Worm (Caenorhabditis elegans): ENCODE measurements around the gene dgn-1.

ce11 chrX:10877138-10877743, 51.6 kb downstream of the dgn-1 start, which contains the start of gene pgp-6:
- TF ChIP-seq fkh-10 (GFP tag; optimal IDR thresholded peaks at IDR 0.05), result no peak
- TF ChIP-seq nhr-11 (tag; optimal IDR thresholded peaks at IDR 0.05), result no peak
- no peak for TF ChIP-seq dmd-4 (tag; optimal IDR thresholded peaks at IDR 0.05; ENCODE audit: borderline replicate concordance)
- TF ChIP-seq ceh-30 (tag; optimal IDR thresholded peaks at IDR 0.05), result no peak
- no peak for TF ChIP-seq ceh-45 (GFP tag; IDR thresholded peaks at IDR 0.05)
- no peak for TF ChIP-seq pqm-1 (tag; optimal IDR thresholded peaks at IDR 0.05)
- no peak for TF ChIP-seq ceh-48 (tag; optimal IDR thresholded peaks at IDR 0.05)
- no peak for TF ChIP-seq nfya-1 (tag; optimal IDR thresholded peaks at IDR 0.05)
- no peak for TF ChIP-seq sox-4 (tag; optimal IDR thresholded peaks at IDR 0.05)
- TF ChIP-seq F13H6.1 (tag; optimal IDR thresholded peaks at IDR 0.05), result no peak
- TF ChIP-seq zip-5 (tag; optimal IDR thresholded peaks at IDR 0.05), result no peak
- no peak for TF ChIP-seq ama-1 (optimal IDR thresholded peaks at IDR 0.05)
- TF ChIP-seq hlh-13 (GFP tag; optimal IDR thresholded peaks at IDR 0.05), result no peak
- TF ChIP-seq ceh-9 (tag; optimal IDR thresholded peaks at IDR 0.05), result no peak
